Worm (Caenorhabditis elegans) whole organism, mixed stage, embryonic: ENCODE results near the gene C56E6.4.

Experiments used
- M03D4.4 ChIP-seq: sonication (generic microtip); optimal IDR thresholded peaks from 2 replicates; lab custom pipeline; 2017; ENCODE audit warnings: mild to moderate bottlenecking, missing genetic modification characterization, missing compliant biosample characterization
- bed-3 ChIP-seq: fragments of 200-800 bp; sonication (Bioruptor generic); optimal IDR thresholded peaks from 3 replicates; lab custom pipeline; 2018; ENCODE audit warnings: mild to moderate bottlenecking, missing genetic modification characterization, moderate library complexity, missing compliant biosample characterization
- blmp-1 ChIP-seq: fragments of 150-350 bp; optimal IDR thresholded peaks from 2 replicates; lab custom pipeline; 2014; ENCODE audit warnings: missing biosample characterization, missing genetic modification characterization
- ceh-39 ChIP-seq: fragments of 150-350 bp; optimal IDR thresholded peaks from 2 replicates; lab custom pipeline; 2014; ENCODE audit warnings: missing biosample characterization, missing genetic modification characterization
- ceh-43 ChIP-seq: fragments of 200-800 bp; sonication (Bioruptor generic); optimal IDR thresholded peaks from 2 replicates; lab custom pipeline; 2018; ENCODE audit warnings: mild to moderate bottlenecking, missing genetic modification characterization, moderate library complexity, missing compliant biosample characterization
- ceh-83 ChIP-seq: fragments of 200-800 bp; sonication (Bioruptor generic); optimal IDR thresholded peaks from 2 replicates; lab custom pipeline; 2018; ENCODE audit warnings: mild to moderate bottlenecking, missing genetic modification characterization, missing compliant biosample characterization
- ces-1 ChIP-seq: fragments of 150-350 bp; optimal IDR thresholded peaks from 2 replicates; lab custom pipeline; 2014; ENCODE audit warnings: missing biosample characterization, missing genetic modification reagents, missing genetic modification characterization
- cnd-1 ChIP-seq: fragments of 200-800 bp; sonication (Bioruptor generic); optimal IDR thresholded peaks from 2 replicates; lab custom pipeline; 2018; ENCODE audit warnings: mild to moderate bottlenecking, missing genetic modification characterization, missing compliant biosample characterization
- drap-1 ChIP-seq: fragments of 200-800 bp; sonication (Bioruptor generic); optimal IDR thresholded peaks from 3 replicates; lab custom pipeline; 2018; ENCODE audit warnings: mild to moderate bottlenecking, missing genetic modification characterization, missing compliant biosample characterization
- elt-1 ChIP-seq: sonication (generic microtip); optimal IDR thresholded peaks from 2 replicates; lab custom pipeline; 2017; ENCODE audit warnings: missing genetic modification characterization, mild to moderate bottlenecking, missing compliant biosample characterization, antibody characterized with exemption, moderate library complexity, borderline replicate concordance; ENCODE audit not compliant: insufficient read depth
- elt-3 ChIP-seq: fragments of 150-350 bp; optimal IDR thresholded peaks from 2 replicates; lab custom pipeline; 2014; ENCODE audit warnings: missing biosample characterization, missing genetic modification characterization
- flh-1 ChIP-seq: fragments of 200-800 bp; sonication (Bioruptor generic); optimal IDR thresholded peaks from 2 replicates; lab custom pipeline; 2018; ENCODE audit warnings: mild to moderate bottlenecking, missing genetic modification characterization, moderate library complexity, missing compliant biosample characterization
- ham-2 ChIP-seq: fragments of 200-800 bp; sonication (Bioruptor generic); optimal IDR thresholded peaks from 2 replicates; lab custom pipeline; 2018; ENCODE audit warnings: mild to moderate bottlenecking, missing genetic modification characterization, missing compliant biosample characterization
- hlh-1 ChIP-seq: fragments of 150-350 bp; optimal IDR thresholded peaks from 2 replicates; lab custom pipeline; 2014; ENCODE audit warnings: missing biosample characterization, missing genetic modification reagents, missing genetic modification characterization
- lin-13 ChIP-seq: fragments of 150-350 bp; optimal IDR thresholded peaks from 2 replicates; lab custom pipeline; 2014; ENCODE audit warnings: missing biosample characterization, missing genetic modification characterization
- lin-32 ChIP-seq: fragments of 200-800 bp; sonication (Bioruptor generic); optimal IDR thresholded peaks from 2 replicates; lab custom pipeline; 2018; ENCODE audit warnings: mild to moderate bottlenecking, missing genetic modification characterization, missing compliant biosample characterization
- lsy-2 ChIP-seq: fragments of 150-350 bp; optimal IDR thresholded peaks from 2 replicates; lab custom pipeline; 2014; ENCODE audit warnings: missing biosample characterization, missing genetic modification characterization
- mab-5 ChIP-seq: fragments of 150-350 bp; optimal IDR thresholded peaks from 2 replicates; lab custom pipeline; 2014; ENCODE audit warnings: missing biosample characterization, missing genetic modification characterization
- mep-1 ChIP-seq: fragments of 150-350 bp; optimal IDR thresholded peaks from 2 replicates; lab custom pipeline; 2017; ENCODE audit warnings: missing biosample characterization, missing genetic modification reagents, missing genetic modification characterization, inconsistent platforms
- mls-2 ChIP-seq: sonication (generic microtip); optimal IDR thresholded peaks from 2 replicates; lab custom pipeline; 2016; ENCODE audit warnings: mild to moderate bottlenecking, missing genetic modification characterization, moderate library complexity, missing compliant biosample characterization
- nhr-12 ChIP-seq: fragments of 150-350 bp; optimal IDR thresholded peaks from 2 replicates; lab custom pipeline; 2014; ENCODE audit warnings: missing biosample characterization, missing genetic modification characterization
- nhr-2 ChIP-seq: fragments of 150-350 bp; optimal IDR thresholded peaks from 2 replicates; lab custom pipeline; 2014; ENCODE audit warnings: missing biosample characterization, missing genetic modification characterization
- nhr-237 ChIP-seq: fragments of 150-350 bp; optimal IDR thresholded peaks from 2 replicates; lab custom pipeline; 2014; ENCODE audit warnings: missing biosample characterization, missing genetic modification characterization
- nhr-28 ChIP-seq: fragments of 150-350 bp; optimal IDR thresholded peaks from 2 replicates; lab custom pipeline; 2014; ENCODE audit warnings: missing biosample characterization, missing genetic modification characterization
- nhr-76 ChIP-seq: sonication (generic microtip); optimal IDR thresholded peaks from 2 replicates; lab custom pipeline; 2017; ENCODE audit warnings: missing biosample characterization, missing genetic modification characterization
- pha-4 ChIP-seq: fragments of 150-350 bp; optimal IDR thresholded peaks from 2 replicates; lab custom pipeline; 2018; ENCODE audit warnings: missing biosample characterization, missing genetic modification reagents, missing genetic modification characterization
- sem-2 ChIP-seq: fragments of 200-800 bp; sonication (Bioruptor generic); optimal IDR thresholded peaks from 2 replicates; lab custom pipeline; 2018; ENCODE audit warnings: mild to moderate bottlenecking, missing genetic modification characterization, missing compliant biosample characterization
- snpc-4 ChIP-seq: fragments of 150-350 bp; optimal IDR thresholded peaks from 2 replicates; lab custom pipeline; 2014; ENCODE audit warnings: missing biosample characterization, missing genetic modification characterization
- sptf-1 ChIP-seq: sonication (generic microtip); optimal IDR thresholded peaks from 2 replicates; lab custom pipeline; 2017; ENCODE audit warnings: mild to moderate bottlenecking, missing genetic modification characterization, moderate library complexity, missing compliant biosample characterization
- tbx-8 ChIP-seq: fragments of 200-800 bp; sonication (Bioruptor generic); optimal IDR thresholded peaks from 2 replicates; lab custom pipeline; 2018; ENCODE audit warnings: mild to moderate bottlenecking, missing genetic modification characterization, moderate library complexity, missing compliant biosample characterization
- unc-120 ChIP-seq: sonication (generic microtip); optimal IDR thresholded peaks from 2 replicates; lab custom pipeline; 2017; ENCODE audit warnings: missing genetic modification characterization, missing compliant biosample characterization; ENCODE audit not compliant: poor library complexity, severe bottlenecking
- unc-39 ChIP-seq: fragments of 150-350 bp; optimal IDR thresholded peaks from 2 replicates; lab custom pipeline; 2014; ENCODE audit warnings: missing biosample characterization, missing genetic modification characterization
- unc-62 ChIP-seq: fragments of 150-350 bp; optimal IDR thresholded peaks from 2 replicates; lab custom pipeline; 2014; ENCODE audit warnings: missing biosample characterization, missing genetic modification reagents, missing genetic modification characterization
- zip-8 ChIP-seq: fragments of 150-350 bp; optimal IDR thresholded peaks from 2 replicates; lab custom pipeline; 2014; ENCODE audit warnings: missing biosample characterization, missing genetic modification characterization
- ztf-11 ChIP-seq: fragments of 150-350 bp; optimal IDR thresholded peaks from 2 replicates; lab custom pipeline; 2014; ENCODE audit warnings: missing biosample characterization, missing genetic modification characterization

C56E6.4 gene

DNA sequence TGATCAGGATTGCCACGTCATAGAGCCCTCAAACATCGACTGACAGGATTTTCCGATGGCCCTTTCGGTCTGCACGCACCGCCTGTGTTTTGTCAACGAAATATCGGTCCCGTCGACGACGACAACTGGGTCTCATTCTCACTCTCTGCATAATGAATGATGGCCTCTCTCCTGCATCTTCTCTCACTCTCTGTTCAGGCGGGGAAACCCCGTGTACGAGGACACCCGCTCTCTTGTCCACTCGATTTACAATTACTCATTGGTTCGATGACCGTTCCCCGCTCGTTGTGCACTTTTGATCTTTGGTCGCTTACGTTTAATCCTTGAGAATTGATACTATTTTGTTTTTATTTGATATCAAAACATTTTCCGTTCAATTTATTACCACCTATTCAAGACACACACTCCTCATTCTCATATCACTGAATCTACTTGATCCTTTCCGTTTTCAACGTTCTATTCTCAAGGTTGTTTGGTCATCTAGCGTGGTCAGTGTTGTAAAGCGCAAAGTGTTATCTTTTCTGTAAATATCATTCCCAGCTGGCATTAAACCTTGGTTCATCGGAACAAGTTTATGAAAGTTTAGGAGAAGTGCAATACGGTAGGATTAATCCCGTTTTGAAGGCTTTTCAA lies 5.8 kb downstream of the C56E6.4 start:
- no peak for TF ChIP-seq lin-13 (tag; lab: Kevin White, UChicago)
- TF ChIP-seq blmp-1 (tag; lab: Kevin White, UChicago), result no peak
- peak; percentile 73 for TF ChIP-seq mls-2 (tag; lab: Kevin White, UChicago)
- no peak for TF ChIP-seq drap-1 (GFP tag; lab: Kevin White, UChicago)
- peak; percentile 96 for TF ChIP-seq nhr-2
- TF ChIP-seq tbx-8, result no peak
- no peak for TF ChIP-seq pha-4 (tag; lab: Kevin White, UChicago)
- no peak for TF ChIP-seq ceh-39 (tag; lab: Kevin White, UChicago)
- no peak for TF ChIP-seq mab-5
- TF ChIP-seq nhr-28, result no peak
- TF ChIP-seq zip-8 (tag; lab: Kevin White, UChicago), result no peak
- no peak for TF ChIP-seq ceh-83
- TF ChIP-seq M03D4.4 (tag; lab: Kevin White, UChicago), result peak; percentile 31
- no peak for TF ChIP-seq sem-2 (GFP tag; lab: Kevin White, UChicago)
- no peak for TF ChIP-seq ceh-43
- no peak for TF ChIP-seq snpc-4 (tag; lab: Kevin White, UChicago)
- TF ChIP-seq ztf-11 (tag; lab: Kevin White, UChicago), result no peak
- TF ChIP-seq unc-62 (GFP tag; lab: Kevin White, UChicago), result peak; percentile 58
- TF ChIP-seq lin-32, result no peak
- TF ChIP-seq nhr-237 (tag; lab: Kevin White, UChicago), result no peak
- TF ChIP-seq ces-1 (GFP tag; lab: Kevin White, UChicago), result no peak
- no peak for TF ChIP-seq flh-1 (GFP tag; lab: Kevin White, UChicago)
- TF ChIP-seq cnd-1, result peak; percentile 25
- TF ChIP-seq unc-120 (tag; lab: Kevin White, UChicago), result peak; percentile 44
- TF ChIP-seq sptf-1 (tag; lab: Kevin White, UChicago), result no peak
- peak; percentile 41 for TF ChIP-seq hlh-1 (tag; lab: Kevin White, UChicago)
- no peak for TF ChIP-seq bed-3 (GFP tag; lab: Kevin White, UChicago)
- no peak for TF ChIP-seq unc-39 (tag; lab: Kevin White, UChicago)
- TF ChIP-seq nhr-76 (tag; lab: Kevin White, UChicago), result no peak
- TF ChIP-seq elt-3 (tag; lab: Kevin White, UChicago), result no peak
- no peak for TF ChIP-seq nhr-12 (tag; lab: Kevin White, UChicago)
- TF ChIP-seq elt-1 (tag; lab: Kevin White, UChicago), result no peak
- TF ChIP-seq mep-1 (tag; lab: Kevin White, UChicago), result peak; percentile 50
- TF ChIP-seq lsy-2, result no peak
- TF ChIP-seq ham-2 (GFP tag; lab: Kevin White, UChicago), result peak; percentile 40
- TF ChIP-seq, all 35 proteins: peak for 9

DNA sequence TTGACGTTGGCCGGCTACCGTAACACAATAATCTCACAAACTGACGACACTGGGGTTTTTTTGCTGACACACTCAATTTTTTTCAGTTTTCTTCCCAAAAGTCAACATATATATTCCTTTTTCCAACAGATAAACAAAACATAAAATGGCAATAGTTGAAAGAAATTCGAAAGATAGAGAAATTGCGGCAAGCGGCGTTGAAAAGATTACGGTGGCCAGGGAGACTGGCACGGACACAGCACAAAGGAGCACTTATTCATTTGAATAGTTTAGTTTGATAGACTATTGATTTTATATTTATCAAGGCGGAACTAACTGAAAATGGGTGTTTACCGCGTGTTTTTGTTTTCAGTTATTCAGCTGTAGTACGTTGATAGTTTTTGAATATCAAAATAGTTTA lies 7.2 kb downstream of the C56E6.4 start, which contains the start of gene toe-2:
Gene toe-2 (minus strand): TSS at position 70 of the 400 bp plus-strand sequence.
- no peak for TF ChIP-seq unc-39 (tag; lab: Kevin White, UChicago)
- no peak for TF ChIP-seq sptf-1 (tag; lab: Kevin White, UChicago)
- TF ChIP-seq flh-1 (GFP tag; lab: Kevin White, UChicago), result no peak
- no peak for TF ChIP-seq drap-1 (GFP tag; lab: Kevin White, UChicago)
- TF ChIP-seq pha-4 (tag; lab: Kevin White, UChicago), result no peak
- no peak for TF ChIP-seq lin-13 (tag; lab: Kevin White, UChicago)
- no peak for TF ChIP-seq nhr-76 (tag; lab: Kevin White, UChicago)
- no peak for TF ChIP-seq M03D4.4 (tag; lab: Kevin White, UChicago)
- TF ChIP-seq ceh-83, result no peak
- no peak for TF ChIP-seq mab-5
- TF ChIP-seq tbx-8, result no peak
- TF ChIP-seq ztf-11 (tag; lab: Kevin White, UChicago), result no peak
- TF ChIP-seq blmp-1 (tag; lab: Kevin White, UChicago), result no peak
- no peak for TF ChIP-seq zip-8 (tag; lab: Kevin White, UChicago)
- no peak for TF ChIP-seq elt-1 (tag; lab: Kevin White, UChicago)

DNA sequence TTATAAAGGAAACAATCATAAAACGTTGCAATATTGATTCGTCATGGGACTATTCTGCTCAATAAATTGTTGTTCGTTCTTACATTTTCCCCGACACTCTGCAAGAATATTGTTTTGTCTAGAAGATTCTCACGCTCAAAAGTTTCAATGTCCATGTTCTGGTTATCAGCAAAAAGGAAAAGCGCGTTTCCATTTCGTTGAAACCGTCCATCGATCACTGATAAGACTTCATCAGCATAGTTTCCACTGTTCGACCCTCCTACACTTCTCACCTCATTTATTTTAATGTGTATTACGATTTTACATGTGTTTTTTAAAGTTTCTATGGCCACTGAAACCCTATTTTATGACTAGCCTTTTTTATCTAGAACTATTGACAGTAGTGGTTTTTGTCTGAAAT lies 8.4 kb downstream of the C56E6.4 start:
- no peak for TF ChIP-seq ceh-39 (tag; lab: Kevin White, UChicago)
- TF ChIP-seq flh-1 (GFP tag; lab: Kevin White, UChicago), result no peak
- no peak for TF ChIP-seq sem-2 (GFP tag; lab: Kevin White, UChicago)
- no peak for TF ChIP-seq mls-2 (tag; lab: Kevin White, UChicago)
- no peak for TF ChIP-seq unc-120 (tag; lab: Kevin White, UChicago)
- TF ChIP-seq zip-8 (tag; lab: Kevin White, UChicago), result no peak
- no peak for TF ChIP-seq mep-1 (tag; lab: Kevin White, UChicago)
